Fruit fly (Drosophila melanogaster): ENCODE data around the gene CG15432.

DNA sequence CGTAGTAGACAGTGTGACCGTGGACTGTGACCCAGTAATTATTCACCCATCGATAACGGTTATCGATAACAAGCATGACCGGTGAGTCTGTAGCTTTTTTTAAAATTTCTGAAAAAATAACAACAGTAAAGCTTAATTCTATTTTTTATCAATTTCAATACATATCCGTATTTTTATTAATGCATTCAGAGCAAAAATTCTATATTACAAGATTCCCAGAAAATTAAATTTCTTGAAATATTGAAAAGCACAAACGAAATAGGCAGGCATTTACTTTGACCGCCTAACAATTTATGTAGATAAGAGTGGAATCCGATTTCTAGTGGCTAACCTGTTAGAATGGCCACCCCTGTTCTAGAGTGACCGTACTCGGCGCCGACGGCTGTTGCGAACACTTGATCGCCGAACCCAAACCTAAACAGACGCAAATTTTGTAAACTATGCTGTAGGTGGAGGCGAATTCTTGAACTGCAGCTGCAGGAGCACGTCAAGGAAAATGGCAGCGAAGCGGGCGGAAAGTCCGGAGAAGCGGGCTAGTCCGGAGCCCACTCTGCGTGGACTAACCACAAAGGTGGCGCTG lies 48.2 kb upstream of the CG15432 start, which contains the start of gene CG3652:
- no peak for TF ChIP-seq Optix (GFP tag; IDR thresholded peaks at IDR 0.05)
- TF ChIP-seq eve (GFP tag; optimal IDR thresholded peaks at IDR 0.05), result no peak
- TF ChIP-seq kay (GFP tag; optimal IDR thresholded peaks at IDR 0.05), result peak; percentile 33
- no peak for TF ChIP-seq CG8359 (GFP tag; optimal IDR thresholded peaks at IDR 0.05; ENCODE audit: borderline replicate concordance)
- TF ChIP-seq Hr51 (GFP tag; optimal IDR thresholded peaks at IDR 0.05), result no peak
- no peak for TF ChIP-seq Poxn (GFP tag; IDR thresholded peaks at IDR 0.05)
- TF ChIP-seq CG7357 (GFP tag; IDR thresholded peaks at IDR 0.05), result 0 out of 3 replicates have a peak, but pooled peaks have one; percentile 36
- peak in 1 of 3 experiments; percentile 29 for TF ChIP-seq lola (GFP tag; optimal IDR thresholded peaks at IDR 0.05)
- TF ChIP-seq insv (GFP tag; optimal IDR thresholded peaks at IDR 0.05), result no peak
- TF ChIP-seq rib (GFP tag; IDR thresholded peaks at IDR 0.05), result no peak
- TF ChIP-seq CG7271 (tag; optimal IDR thresholded peaks at IDR 0.05), result no peak
- no peak for TF ChIP-seq pan (optimal IDR thresholded peaks at IDR 0.05)
- no peak for TF ChIP-seq pan (GFP tag; optimal IDR thresholded peaks at IDR 0.05 in 1 of 2, IDR thresholded peaks at IDR 0.05 in 1 of 2)
- TF ChIP-seq jumu (GFP tag; optimal IDR thresholded peaks at IDR 0.05), result peak; percentile 30
- no peak for TF ChIP-seq CG17802 (tag; optimal IDR thresholded peaks at IDR 0.05)
